Worm (Caenorhabditis elegans) whole organism, midembryonic: ENCODE measurements around the gene flh-3.

Experiments
- T22C8.4 ChIP-seq: fragments of 200-800 bp; sonication (Bioruptor generic); IDR thresholded peaks from 2 replicates; pipeline ENCODE4 v1.3.6; 2022; ENCODE audit warnings: missing genetic modification characterization, missing compliant biosample characterization
- cog-1 ChIP-seq: sonication (generic microtip); optimal IDR thresholded peaks from 2 replicates; lab custom pipeline; 2016; ENCODE audit warnings: missing genetic modification characterization, missing compliant biosample characterization
- med-1 ChIP-seq: sonication (generic microtip); optimal IDR thresholded peaks from 2 replicates; lab custom pipeline; 2017; ENCODE audit warnings: missing genetic modification characterization, mild to moderate bottlenecking, missing compliant biosample characterization, antibody characterized with exemption, missing genetic modification reagents; ENCODE audit not compliant: insufficient read depth
- ztf-23 ChIP-seq: fragments of 200-800 bp; sonication (Bioruptor generic); IDR thresholded peaks from 2 replicates; pipeline ENCODE4 v1.3.6; 2022; ENCODE audit warnings: missing genetic modification reagents, missing genetic modification characterization, missing compliant biosample characterization

DNA sequence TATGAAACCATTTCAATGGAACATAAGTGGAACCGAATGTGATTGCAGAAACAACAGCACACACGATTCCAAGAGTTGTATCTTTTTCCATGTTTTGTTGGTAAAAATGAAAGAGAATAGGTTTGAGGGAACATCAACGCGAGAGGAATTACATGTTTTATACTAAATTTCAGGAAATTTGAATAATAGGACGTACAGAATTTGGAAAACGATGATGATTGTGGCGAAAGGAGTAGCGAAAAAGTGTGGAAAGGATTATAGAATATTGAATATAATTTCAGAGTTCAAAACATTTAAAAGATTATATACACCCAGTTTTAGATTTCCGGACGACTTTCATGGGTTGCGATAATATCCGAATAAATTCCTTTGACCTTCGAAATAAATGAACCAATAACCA is 39.1 kb downstream of the flh-3 start, which contains the start of gene F49C12.6:
- TF ChIP-seq ztf-23 (GFP tag; lab: Robert Waterston, UW) (no peak), T22C8.4 (GFP tag; lab: Robert Waterston, UW) (no peak), med-1 (GFP tag; lab: Kevin White, UChicago) (no peak), cog-1 (no peak)
